Fruit fly (Drosophila melanogaster): ENCODE measurements around the gene CG11590.

DNA sequence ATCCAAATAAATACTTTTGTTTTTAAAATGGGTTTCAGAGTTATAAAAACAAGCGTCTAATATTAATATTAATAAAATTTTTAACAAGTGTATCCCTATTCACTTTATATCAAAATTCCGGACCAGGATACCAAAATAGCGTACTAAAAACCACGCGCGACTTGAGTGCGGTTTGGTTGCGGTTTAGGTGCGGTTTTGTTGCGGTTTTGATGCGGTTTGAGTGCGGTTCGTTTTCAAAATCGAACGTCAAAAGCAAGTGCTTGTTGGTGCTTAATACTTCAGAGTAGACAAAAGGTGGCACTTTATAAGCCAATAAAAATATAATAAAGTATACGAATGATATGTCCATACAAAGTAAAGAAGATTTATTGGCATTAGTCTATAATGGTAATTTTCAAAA, 24.3 kb upstream of the CG11590 start:
- TF ChIP-seq CG11762 (GFP tag; optimal IDR thresholded peaks at IDR 0.05; ENCODE audit: insufficient read depth) (no peak), Sox14 (GFP tag; optimal IDR thresholded peaks at IDR 0.05) (no peak), Sox102F (GFP tag; optimal IDR thresholded peaks at IDR 0.05) (no peak), CG6854 (GFP tag; optimal IDR thresholded peaks at IDR 0.05) (no peak), vri (GFP tag; optimal IDR thresholded peaks at IDR 0.05) (no peak), Met (GFP tag; optimal IDR thresholded peaks at IDR 0.05) (no peak), Blimp-1 (GFP tag; optimal IDR thresholded peaks at IDR 0.05) (no peak), Eip75B (GFP tag; optimal IDR thresholded peaks at IDR 0.05) (no peak), CG11294 (GFP tag; IDR thresholded peaks at IDR 0.05) (no peak)

All from whole organism, prepupa.